Worm (Caenorhabditis elegans): ENCODE data around the gene fbxb-95.
"Not testable (repeated sequence)": the region's sequence is repeated elsewhere in the genome, so short reads cannot be mapped to it uniquely, and the experiment has no call there.

Gene fbxb-95

ce11 chrII:1854094-1854493 lies at the start of gene fbxb-95:
TSS of gene fbxb-95 (plus strand) at chrII:1854394.
- TF ChIP-seq scrt-1 (GFP tag; IDR thresholded peaks at IDR 0.05); sea-1 (GFP tag; conservative IDR thresholded peaks at IDR 0.05); flt-1 (GFP tag; IDR thresholded peaks at IDR 0.05): not testable (repeated sequence)

ce11 chrII:1806358-1806757 lies 47.8 kb upstream of the fbxb-95 start, which contains the start of gene C08F1.12:
TSS of gene C08F1.12 (minus strand) at chrII:1806458.
- no peak for TF ChIP-seq pes-1 (GFP tag; IDR thresholded peaks at IDR 0.05)
- no peak for TF ChIP-seq hnd-1 (tag; optimal IDR thresholded peaks at IDR 0.05)
- no peak for TF ChIP-seq flt-1 (GFP tag; IDR thresholded peaks at IDR 0.05)
- TF ChIP-seq ceh-36 (tag; optimal IDR thresholded peaks at IDR 0.05), result no peak
- no peak for TF ChIP-seq tra-4 (tag; optimal IDR thresholded peaks at IDR 0.05)
- TF ChIP-seq tbx-37 (GFP tag; conservative IDR thresholded peaks at IDR 0.05), result no peak
- no peak for TF ChIP-seq ama-1 (optimal IDR thresholded peaks at IDR 0.05)
- TF ChIP-seq ceh-13 (GFP tag; optimal IDR thresholded peaks at IDR 0.05), result no peak
- no peak for TF ChIP-seq B0310.2 (tag; optimal IDR thresholded peaks at IDR 0.05)
- no peak for TF ChIP-seq scrt-1 (GFP tag; IDR thresholded peaks at IDR 0.05)
- no peak for TF ChIP-seq F13C5.2 (tag; optimal IDR thresholded peaks at IDR 0.05)
- TF ChIP-seq hmg-4 (GFP tag; optimal IDR thresholded peaks at IDR 0.05), result no peak
- no peak for TF ChIP-seq aly-1 (tag; optimal IDR thresholded peaks at IDR 0.05)
- no peak for TF ChIP-seq ets-7 (tag; optimal IDR thresholded peaks at IDR 0.05)
- TF ChIP-seq hmbx-1 (tag; optimal IDR thresholded peaks at IDR 0.05), result no peak

- TF ChIP-seq ets-7 (tag; optimal IDR thresholded peaks at IDR 0.05) (no peak), hmbx-1 (tag; optimal IDR thresholded peaks at IDR 0.05) (no peak), tbx-11 (GFP tag; IDR thresholded peaks at IDR 0.05) (no peak), ceh-13 (GFP tag; optimal IDR thresholded peaks at IDR 0.05) (no peak)
Measured at ce11 chrII:1808217-1808616, 46.0 kb upstream of the fbxb-95 start, which contains the start of gene C08F1.8. TSS of gene C08F1.8 (minus strand) at chrII:1808317.

DNA sequence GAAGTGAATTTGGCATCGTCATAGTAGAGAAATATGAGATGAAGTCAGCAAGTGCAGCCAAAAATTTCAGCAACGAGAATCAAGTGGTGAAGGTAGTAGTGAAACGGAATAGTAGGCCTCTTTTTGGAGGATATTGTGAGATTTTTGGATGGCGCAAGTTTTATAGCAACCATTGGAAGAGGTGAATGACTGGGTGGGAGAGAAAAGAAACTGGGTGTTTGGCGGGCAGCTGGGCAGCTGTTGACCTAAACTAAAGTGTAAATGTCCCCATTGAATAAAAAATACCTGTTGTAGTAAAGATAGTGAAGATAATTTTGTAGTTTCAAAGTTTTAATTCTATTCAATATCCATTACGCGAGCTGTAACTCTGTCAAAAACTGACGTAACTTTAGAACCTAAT lies 38.1 kb upstream of the fbxb-95 start:
- TF ChIP-seq ama-1 (optimal IDR thresholded peaks at IDR 0.05), result no peak
- no peak for TF ChIP-seq ets-7 (tag; optimal IDR thresholded peaks at IDR 0.05)
- no peak for TF ChIP-seq hmbx-1 (tag; optimal IDR thresholded peaks at IDR 0.05)
- no peak for TF ChIP-seq flt-1 (GFP tag; IDR thresholded peaks at IDR 0.05)
- TF ChIP-seq hnd-1 (tag; optimal IDR thresholded peaks at IDR 0.05), result no peak

ce11 chrII:1818300-1818699 lies 35.9 kb upstream of the fbxb-95 start, which contains the start of gene fbxb-10:
TSS of gene fbxb-10 (minus strand) at chrII:1818400.
- TF ChIP-seq aly-1 (tag; optimal IDR thresholded peaks at IDR 0.05) (no peak), scrt-1 (GFP tag; IDR thresholded peaks at IDR 0.05) (no peak), ets-7 (tag; optimal IDR thresholded peaks at IDR 0.05) (no peak), hmg-4 (GFP tag; optimal IDR thresholded peaks at IDR 0.05) (no peak), ama-1 (optimal IDR thresholded peaks at IDR 0.05) (no peak), hnd-1 (tag; optimal IDR thresholded peaks at IDR 0.05) (no peak), F13C5.2 (tag; optimal IDR thresholded peaks at IDR 0.05) (no peak), B0310.2 (tag; optimal IDR thresholded peaks at IDR 0.05) (no peak), ceh-36 (tag; optimal IDR thresholded peaks at IDR 0.05) (no peak), sea-1 (GFP tag; conservative IDR thresholded peaks at IDR 0.05) (no peak)

DNA sequence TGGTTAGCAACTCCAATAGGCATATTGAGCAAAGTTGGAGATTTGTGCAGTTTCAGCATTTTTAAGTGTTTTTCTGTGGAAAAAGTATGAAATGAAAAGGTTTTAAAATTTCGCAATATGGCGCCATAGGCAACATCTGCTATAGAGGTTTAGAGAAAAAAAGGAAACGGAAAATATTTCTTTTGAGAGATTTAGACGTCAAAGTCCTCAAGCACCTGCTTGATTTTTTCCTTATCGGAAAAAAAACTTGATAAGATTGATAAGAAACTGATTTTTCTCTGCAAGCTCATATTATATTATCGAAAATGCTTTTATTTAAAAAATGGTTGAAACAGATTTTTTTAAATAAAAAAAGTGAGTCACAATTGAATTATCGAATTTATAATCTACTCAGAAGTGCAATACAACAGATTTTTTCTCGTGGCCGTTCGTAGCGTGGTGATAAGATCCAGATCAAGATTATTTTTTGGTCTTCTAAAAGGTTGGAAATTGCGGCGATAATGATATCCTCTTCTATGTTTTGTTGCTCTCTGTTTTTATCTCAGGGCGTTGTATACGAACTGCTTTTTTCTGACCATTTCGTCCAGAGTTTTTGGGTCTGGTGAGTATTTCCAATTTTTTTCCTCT lies 34.1 kb upstream of the fbxb-95 start, which contains the start of gene fbxc-19:
fbxc-19 (plus strand) TSS at position 536 of the 627 bp plus-strand sequence.
- TF ChIP-seq hmbx-1 (tag; optimal IDR thresholded peaks at IDR 0.05) (no peak), scrt-1 (GFP tag; IDR thresholded peaks at IDR 0.05) (no peak), tra-4 (tag; optimal IDR thresholded peaks at IDR 0.05) (no peak), F13C5.2 (tag; optimal IDR thresholded peaks at IDR 0.05) (no peak), aly-1 (tag; optimal IDR thresholded peaks at IDR 0.05) (no peak), sea-1 (GFP tag; conservative IDR thresholded peaks at IDR 0.05) (no peak), pes-1 (GFP tag; IDR thresholded peaks at IDR 0.05) (no peak; the same call in 1 of the 2 replicates), tbx-37 (GFP tag; conservative IDR thresholded peaks at IDR 0.05) (no peak), hmg-4 (GFP tag; optimal IDR thresholded peaks at IDR 0.05) (no peak), ama-1 (optimal IDR thresholded peaks at IDR 0.05) (no peak), ets-7 (tag; optimal IDR thresholded peaks at IDR 0.05) (no peak), tbx-11 (GFP tag; IDR thresholded peaks at IDR 0.05) (no peak), flt-1 (GFP tag; IDR thresholded peaks at IDR 0.05) (no peak), ceh-13 (GFP tag; optimal IDR thresholded peaks at IDR 0.05) (no peak)

DNA sequence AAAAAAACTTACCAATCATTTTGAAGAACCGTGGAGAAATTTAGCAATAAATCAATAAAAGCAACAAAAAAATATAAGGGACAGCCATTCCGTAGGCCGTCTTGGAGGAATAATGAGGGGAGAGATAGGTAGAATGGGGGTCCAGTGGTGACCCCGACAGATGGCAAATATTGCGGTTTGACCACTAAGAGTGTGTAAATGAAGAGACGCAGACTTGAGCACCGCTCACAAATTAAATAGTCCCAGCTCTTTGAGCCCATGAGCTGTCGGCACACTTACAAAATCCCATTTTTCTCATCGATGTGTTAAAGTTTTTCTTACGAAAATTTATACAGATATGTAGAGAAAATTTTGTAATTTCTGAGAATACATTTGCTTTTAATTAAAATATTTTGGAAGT lies 33.4 kb upstream of the fbxb-95 start, which contains the start of gene fbxa-3:
fbxa-3 (minus strand) TSS at position 101 of the 400 bp plus-strand sequence.
- TF ChIP-seq ama-1 (optimal IDR thresholded peaks at IDR 0.05) (no peak), ceh-36 (tag; optimal IDR thresholded peaks at IDR 0.05) (no peak), hmbx-1 (tag; optimal IDR thresholded peaks at IDR 0.05) (no peak), aly-1 (tag; optimal IDR thresholded peaks at IDR 0.05) (no peak), flt-1 (GFP tag; IDR thresholded peaks at IDR 0.05) (no peak), tra-4 (tag; optimal IDR thresholded peaks at IDR 0.05) (no peak), hnd-1 (tag; optimal IDR thresholded peaks at IDR 0.05) (no peak), sea-1 (GFP tag; conservative IDR thresholded peaks at IDR 0.05) (no peak), scrt-1 (GFP tag; IDR thresholded peaks at IDR 0.05) (no peak), B0310.2 (tag; optimal IDR thresholded peaks at IDR 0.05) (no peak), tbx-37 (GFP tag; conservative IDR thresholded peaks at IDR 0.05) (no peak), tbx-11 (GFP tag; IDR thresholded peaks at IDR 0.05) (no peak), hmg-4 (GFP tag; optimal IDR thresholded peaks at IDR 0.05) (no peak)

DNA sequence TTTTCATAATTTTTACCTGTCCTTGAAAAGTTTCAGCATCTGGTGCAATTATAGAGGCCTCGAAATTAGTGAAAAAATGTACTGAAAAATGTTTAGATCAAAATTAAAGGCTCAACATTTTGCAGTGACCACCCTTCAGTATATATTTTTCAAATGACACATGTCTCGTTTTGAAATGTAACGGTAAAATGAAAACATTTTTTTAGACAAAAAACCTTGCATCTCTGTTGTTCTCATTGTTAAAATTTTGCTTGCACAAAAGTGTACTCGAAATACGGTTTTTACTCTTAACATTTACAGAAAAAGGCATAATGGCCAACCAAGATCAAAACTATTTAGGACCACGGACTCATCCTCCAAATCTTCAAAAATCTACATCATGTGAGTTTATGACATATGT lies 29.9 kb upstream of the fbxb-95 start, which contains the start of gene math-41:
math-41 (plus strand) TSS at position 301 of the 400 bp plus-strand sequence.
- TF ChIP-seq tra-4, ceh-36, hmbx-1 (tag; optimal IDR thresholded peaks at IDR 0.05): not testable (repeated sequence)
